Worm (Caenorhabditis elegans): ENCODE data around the gene cutl-27.

DNA sequence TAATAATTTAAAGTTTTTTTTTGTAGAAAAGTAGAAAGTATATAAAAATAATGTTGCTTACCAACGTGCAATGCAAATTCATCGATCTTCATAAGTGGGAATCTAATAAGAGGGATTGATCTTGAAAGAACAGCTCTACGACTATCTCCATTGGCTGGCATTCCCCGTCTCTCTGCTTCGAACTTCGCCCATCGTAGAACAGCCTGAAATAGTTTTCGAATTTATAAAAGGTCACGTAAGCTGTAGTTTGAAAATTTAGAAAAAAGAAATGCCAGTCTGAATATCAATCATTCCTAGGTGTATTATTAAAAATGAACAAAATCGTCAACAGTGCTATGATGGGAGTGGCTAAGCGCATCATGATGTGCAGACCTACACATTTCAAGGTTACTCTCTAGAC lies 26.5 kb upstream of the cutl-27 start, which contains the start of gene F38H4.5:
- TF ChIP-seq egl-27 (tag; optimal IDR thresholded peaks at IDR 0.05) (no peak), vab-7 (GFP tag; IDR thresholded peaks at IDR 0.05) (no peak), ceh-82 (tag; optimal IDR thresholded peaks at IDR 0.05) (no peak), lin-13 (GFP tag; optimal IDR thresholded peaks at IDR 0.05) (no peak), hlh-30 (tag; optimal IDR thresholded peaks at IDR 0.05; ENCODE audit: insufficient read depth) (no peak), snpc-4 (tag; optimal IDR thresholded peaks at IDR 0.05) (no peak), arid-1 (GFP tag; conservative IDR thresholded peaks at IDR 0.05) (no peak), zag-1 (tag; optimal IDR thresholded peaks at IDR 0.05) (no peak), R02D3.7 (tag; optimal IDR thresholded peaks at IDR 0.05) (no peak), lin-15B (tag; optimal IDR thresholded peaks at IDR 0.05) (no peak), saeg-2 (GFP tag; IDR thresholded peaks at IDR 0.05) (no peak)
